Worm (Caenorhabditis elegans) whole organism, late embryonic: Measurements from ENCODE around the gene T25G12.13.

Source experiments
- C38D4.7 ChIP-seq: fragments of 200-800 bp; sonication (Bioruptor generic); optimal IDR thresholded peaks from 2 replicates; lab custom pipeline; 2018; ENCODE audit warnings: mild to moderate bottlenecking, missing genetic modification characterization, moderate library complexity, missing compliant biosample characterization
- F13H6.1 ChIP-seq: sonication (generic microtip); optimal IDR thresholded peaks from 2 replicates; lab custom pipeline; 2016; ENCODE audit warnings: missing genetic modification characterization, missing compliant biosample characterization
- T23F11.4 ChIP-seq: fragments of 200-800 bp; sonication (Bioruptor generic); optimal IDR thresholded peaks from 2 replicates; lab custom pipeline; 2018; ENCODE audit warnings: mild to moderate bottlenecking, missing genetic modification characterization, missing compliant biosample characterization
- Y22D7AL.16 ChIP-seq: sonication (generic microtip); optimal IDR thresholded peaks from 2 replicates; lab custom pipeline; 2016; ENCODE audit warnings: missing genetic modification characterization, missing compliant biosample characterization
- ceh-19 ChIP-seq: fragments of 200-800 bp; sonication (Bioruptor generic); optimal IDR thresholded peaks from 2 replicates; lab custom pipeline; 2018; ENCODE audit warnings: mild to moderate bottlenecking, missing genetic modification characterization, missing compliant biosample characterization
- ceh-2 ChIP-seq: sonication (generic microtip); optimal IDR thresholded peaks from 2 replicates; lab custom pipeline; 2016; ENCODE audit warnings: missing genotype, missing genetic modification characterization, missing compliant biosample characterization
- ceh-22 ChIP-seq: sonication (generic microtip); optimal IDR thresholded peaks from 2 replicates; lab custom pipeline; 2017; ENCODE audit warnings: missing biosample characterization, missing genetic modification characterization
- ceh-48 ChIP-seq: sonication (generic microtip); optimal IDR thresholded peaks from 2 replicates; lab custom pipeline; 2016; ENCODE audit warnings: missing genetic modification characterization, inconsistent platforms, missing compliant biosample characterization
- che-1 ChIP-seq: sonication (generic microtip); optimal IDR thresholded peaks from 2 replicates; lab custom pipeline; 2016; ENCODE audit warnings: mild to moderate bottlenecking, missing genetic modification characterization, missing compliant biosample characterization
- dve-1 ChIP-seq: sonication (generic microtip); optimal IDR thresholded peaks from 2 replicates; lab custom pipeline; 2017; ENCODE audit warnings: antibody characterized with exemption, mild to moderate bottlenecking, missing genetic modification characterization, missing compliant biosample characterization
- elt-2 ChIP-seq: sonication (generic microtip); optimal IDR thresholded peaks from 2 replicates; lab custom pipeline; 2016; ENCODE audit warnings: missing genetic modification reagents, missing genetic modification characterization, missing compliant biosample characterization
- elt-4 ChIP-seq: sonication (generic microtip); optimal IDR thresholded peaks from 2 replicates; lab custom pipeline; 2016; ENCODE audit warnings: missing genetic modification characterization, missing compliant biosample characterization
- gmeb-2 ChIP-seq: sonication (generic microtip); optimal IDR thresholded peaks from 2 replicates; lab custom pipeline; 2016; ENCODE audit warnings: missing genetic modification characterization, inconsistent platforms, missing compliant biosample characterization
- mec-3 ChIP-seq: sonication (generic microtip); optimal IDR thresholded peaks from 2 replicates; lab custom pipeline; 2016; ENCODE audit warnings: borderline replicate concordance, missing genetic modification characterization, missing compliant biosample characterization
- nhr-232 ChIP-seq: sonication (generic microtip); optimal IDR thresholded peaks from 2 replicates; lab custom pipeline; 2016; ENCODE audit warnings: missing genetic modification characterization, missing compliant biosample characterization
- npax-4 ChIP-seq: sonication (generic microtip); optimal IDR thresholded peaks from 2 replicates; lab custom pipeline; 2016; ENCODE audit warnings: missing genetic modification characterization, missing compliant biosample characterization
- pag-3 ChIP-seq: sonication (generic microtip); optimal IDR thresholded peaks from 2 replicates; lab custom pipeline; 2016; ENCODE audit warnings: missing compliant biosample characterization, missing genetic modification characterization, borderline replicate concordance
- pat-9 ChIP-seq: fragments of 200-800 bp; sonication (Bioruptor generic); optimal IDR thresholded peaks from 2 replicates; lab custom pipeline; 2018; ENCODE audit warnings: mild to moderate bottlenecking, missing genetic modification characterization, moderate library complexity, missing compliant biosample characterization
- pax-1 ChIP-seq: fragments of 150-350 bp; optimal IDR thresholded peaks from 2 replicates; lab custom pipeline; 2014; ENCODE audit warnings: missing biosample characterization, missing genetic modification characterization
- pros-1 ChIP-seq: fragments of 150-350 bp; optimal IDR thresholded peaks from 2 replicates; lab custom pipeline; 2014; ENCODE audit warnings: missing biosample characterization, missing genetic modification reagents, missing genetic modification characterization
- sox-2 ChIP-seq: fragments of 200-800 bp; sonication (Bioruptor generic); IDR thresholded peaks from 2 replicates; pipeline ENCODE4 v1.3.6; 2022; ENCODE audit warnings: missing genetic modification reagents, missing genetic modification characterization, missing compliant biosample characterization
- sox-4 ChIP-seq: sonication (generic microtip); optimal IDR thresholded peaks from 2 replicates; lab custom pipeline; 2017; ENCODE audit warnings: mild to moderate bottlenecking, missing genetic modification characterization, inconsistent platforms, missing compliant biosample characterization
- tbx-7 ChIP-seq: sonication (generic microtip); optimal IDR thresholded peaks from 2 replicates; lab custom pipeline; 2016; ENCODE audit warnings: missing genotype, missing genetic modification characterization, missing compliant biosample characterization
- unc-3 ChIP-seq, 2 experiments: fragments of 200-800 bp in 1 of 2; sonication (Bioruptor generic) in 1 of 2; sonication (generic microtip) in 1 of 2; conservative IDR thresholded peaks in 1 of 2; optimal IDR thresholded peaks in 1 of 2; 2 replicates each; pipeline versions ENCODE4 v1.3.6 to Lab custom; 2016 to 2022; ENCODE audit warnings: missing compliant biosample characterization in 2 of 2, missing genetic modification characterization in 2 of 2, missing genetic modification reagents in 1 of 2
- unc-42 ChIP-seq: sonication (generic microtip); optimal IDR thresholded peaks from 2 replicates; lab custom pipeline; 2016; ENCODE audit warnings: missing genotype, missing genetic modification characterization, missing compliant biosample characterization
- unc-86 ChIP-seq: sonication (generic microtip); optimal IDR thresholded peaks from 2 replicates; lab custom pipeline; 2016; ENCODE audit warnings: missing genetic modification characterization, missing compliant biosample characterization
- zip-5 ChIP-seq: sonication (generic microtip); optimal IDR thresholded peaks from 2 replicates; lab custom pipeline; 2016; ENCODE audit warnings: missing genetic modification characterization, missing compliant biosample characterization

T25G12.13 gene

DNA sequence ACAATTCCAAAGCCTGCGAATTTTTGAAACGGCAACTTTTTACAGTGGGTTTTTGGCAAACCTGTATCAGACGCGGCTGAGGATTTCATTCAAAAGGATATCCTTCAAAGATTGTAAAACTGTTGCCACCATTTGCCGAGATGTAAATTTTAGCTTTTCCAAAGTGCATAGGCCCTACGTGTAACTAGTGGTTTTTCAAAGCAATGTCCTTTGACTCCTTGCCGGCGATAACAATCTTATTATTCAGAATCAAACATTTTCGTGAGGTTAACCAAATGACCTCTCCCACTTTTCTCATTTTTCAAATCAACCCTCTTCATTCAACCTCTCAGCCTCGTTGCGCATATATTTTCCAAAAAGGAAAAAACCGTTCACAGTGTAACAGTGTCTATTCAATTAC is 11.8 kb upstream of the T25G12.13 start, which contains the start of gene T25G12.3:
Gene T25G12.3 (plus strand): TSS at position 301 of the 400 bp plus-strand sequence.
- TF ChIP-seq T23F11.4 (GFP tag; lab: Kevin White, UChicago) = no peak
- TF ChIP-seq F13H6.1 (tag; lab: Kevin White, UChicago) = no peak
- no peak for TF ChIP-seq tbx-7 (tag; lab: Kevin White, UChicago)
- no peak for TF ChIP-seq gmeb-2
- TF ChIP-seq pat-9 (tag; lab: Kevin White, UChicago) = no peak
- no peak for TF ChIP-seq unc-3 (GFP tag; conservative IDR thresholded peaks at IDR 0.05; lab: Robert Waterston, UW)
- TF ChIP-seq unc-3 (tag; optimal IDR thresholded peaks at IDR 0.05; lab: Kevin White, UChicago) = no peak
- no peak for TF ChIP-seq ceh-48 (tag; lab: Kevin White, UChicago)
- no peak for TF ChIP-seq sox-4
- no peak for TF ChIP-seq unc-42
- TF ChIP-seq elt-4 (tag; lab: Kevin White, UChicago) = no peak
- TF ChIP-seq ceh-22 (tag; lab: Kevin White, UChicago) = no peak
- no peak for TF ChIP-seq dve-1 (tag; lab: Kevin White, UChicago)
- TF ChIP-seq mec-3 = no peak
- no peak for TF ChIP-seq nhr-232 (tag; lab: Kevin White, UChicago)

DNA sequence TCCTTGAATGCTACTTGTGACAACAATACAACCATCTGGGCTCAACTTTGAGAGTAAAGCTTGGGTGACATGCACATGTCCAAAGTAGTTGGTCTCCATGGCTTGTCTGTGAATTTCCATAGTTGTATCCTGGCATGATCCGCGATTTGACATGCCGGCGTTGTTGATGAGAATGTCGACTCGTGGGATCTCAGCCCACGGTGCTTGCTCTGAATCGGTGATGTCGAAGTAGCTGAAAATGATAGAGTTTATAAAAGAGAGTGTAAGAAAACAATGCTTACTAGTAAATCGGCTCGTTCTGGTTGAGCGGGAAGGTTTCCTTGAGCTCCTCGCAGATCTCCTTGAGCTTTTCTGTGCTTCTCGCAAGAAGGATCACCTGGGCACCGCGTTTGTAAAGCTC is 8.2 kb upstream of the T25G12.13 start:
- TF ChIP-seq unc-86 (tag; lab: Kevin White, UChicago) = no peak

DNA sequence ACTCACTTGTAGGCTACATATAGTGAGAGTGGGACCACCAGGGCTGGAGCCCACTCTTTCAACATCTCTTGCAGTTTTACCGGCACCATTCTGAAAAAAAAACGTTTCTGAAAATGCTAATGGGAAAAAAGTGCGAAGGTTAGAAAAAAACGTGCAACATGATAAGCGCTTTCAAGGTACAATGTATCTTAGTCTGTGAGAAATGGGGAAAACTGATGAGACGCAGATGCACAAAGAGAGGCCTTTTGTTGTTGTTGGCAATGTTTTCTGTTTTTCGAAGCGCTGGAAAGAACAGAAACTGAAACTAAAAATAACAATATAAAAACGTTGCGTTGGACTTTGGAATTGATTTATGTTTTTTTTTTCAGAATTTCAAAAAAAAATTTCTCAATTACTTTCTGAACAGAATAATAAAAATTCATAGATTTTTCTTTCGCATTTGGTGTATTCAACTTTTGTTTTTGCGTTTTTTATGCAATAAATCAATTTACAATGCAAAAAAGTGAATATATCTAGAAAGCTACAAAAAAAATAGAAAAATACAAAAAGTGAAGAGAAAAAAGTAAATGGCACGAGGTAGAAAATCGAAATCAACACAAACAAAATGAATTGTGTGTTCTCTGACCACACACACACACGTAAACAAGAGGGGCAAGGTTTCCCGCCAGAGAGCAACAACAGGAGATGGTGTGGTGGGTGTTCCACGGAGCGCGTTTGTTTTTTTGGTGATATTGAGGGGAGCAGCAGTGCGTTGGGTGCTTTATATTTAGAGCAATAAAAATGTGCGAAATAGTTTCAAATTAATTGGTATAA is 7.2 kb upstream of the T25G12.13 start, which contains the start of gene dhs-30:
Gene dhs-30 (minus strand): TSS at position 90 of the 813 bp plus-strand sequence.
- TF ChIP-seq nhr-232 (tag; lab: Kevin White, UChicago) = no peak
- TF ChIP-seq C38D4.7 (GFP tag; lab: Kevin White, UChicago) = no peak
- no peak for TF ChIP-seq zip-5 (tag; lab: Kevin White, UChicago)
- no peak for TF ChIP-seq dve-1 (tag; lab: Kevin White, UChicago)
- TF ChIP-seq pros-1 (tag; lab: Kevin White, UChicago) = no peak
- TF ChIP-seq unc-3 (GFP tag; conservative IDR thresholded peaks at IDR 0.05; lab: Robert Waterston, UW) = no peak
- TF ChIP-seq unc-3 (tag; optimal IDR thresholded peaks at IDR 0.05; lab: Kevin White, UChicago) = no peak
- TF ChIP-seq Y22D7AL.16 (tag; lab: Kevin White, UChicago) = no peak
- TF ChIP-seq che-1 (tag; lab: Kevin White, UChicago) = no peak
- TF ChIP-seq sox-4 = no peak
- TF ChIP-seq ceh-19 (GFP tag; lab: Kevin White, UChicago) = no peak
- TF ChIP-seq pax-1 (tag; lab: Kevin White, UChicago) = no peak
- no peak for TF ChIP-seq ceh-2 (tag; lab: Kevin White, UChicago)
- no peak for TF ChIP-seq elt-4 (tag; lab: Kevin White, UChicago)
- TF ChIP-seq ceh-48 (tag; lab: Kevin White, UChicago) = no peak
- no peak for TF ChIP-seq elt-2 (tag; lab: Kevin White, UChicago)
- TF ChIP-seq sox-2 = no peak
- TF ChIP-seq gmeb-2 = no peak

DNA sequence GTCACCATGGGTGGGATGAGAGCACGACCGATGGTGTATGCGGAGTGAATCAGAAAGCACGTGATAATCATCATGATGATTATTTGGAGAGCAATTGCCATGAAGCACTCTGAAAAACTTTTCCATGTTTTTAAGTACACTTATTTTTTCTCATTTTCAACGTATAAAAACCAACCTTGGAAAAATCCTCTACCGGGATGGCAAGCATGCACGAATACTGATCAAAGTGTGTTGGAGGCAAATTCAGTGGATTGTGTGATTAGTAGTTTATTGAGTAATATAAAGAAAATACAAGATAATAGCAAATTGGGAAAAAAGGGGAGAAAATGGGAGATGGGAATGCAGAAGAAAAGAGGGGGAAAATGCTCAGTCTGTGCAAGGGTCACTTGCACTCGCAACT is 5.7 kb upstream of the T25G12.13 start, which contains the start of gene T25G12.11:
Gene T25G12.11 (minus strand): TSS at position 101 of the 400 bp plus-strand sequence.
- TF ChIP-seq npax-4 (tag; lab: Kevin White, UChicago) (no peak), pax-1 (tag; lab: Kevin White, UChicago) (no peak), ceh-19 (GFP tag; lab: Kevin White, UChicago) (no peak)

ce11 chrX:17247260-17247659 is 4.1 kb downstream of the T25G12.13 start:
- no peak for TF ChIP-seq pag-3 (tag; lab: Kevin White, UChicago)
- peak; percentile 60 for TF ChIP-seq elt-2 (tag; lab: Kevin White, UChicago)

DNA sequence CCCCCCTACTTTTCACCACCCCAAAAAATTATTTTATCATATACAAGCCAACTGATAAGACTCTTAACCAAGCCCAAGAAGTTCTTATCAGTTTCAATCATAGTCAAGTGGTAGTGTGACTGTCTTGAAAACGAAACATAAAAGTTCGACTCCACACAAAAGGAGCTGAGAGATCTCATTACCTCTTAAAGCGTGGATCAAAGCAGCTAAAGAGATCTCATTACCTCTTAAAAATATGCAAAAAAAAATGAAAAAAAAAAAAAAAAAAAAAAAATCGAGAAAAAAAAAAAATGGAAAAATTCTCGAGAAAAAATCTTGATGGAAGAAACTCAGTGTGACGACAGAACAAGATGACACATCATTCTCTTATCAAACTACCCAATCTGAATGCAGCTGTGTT is 12.6 kb downstream of the T25G12.13 start:
- TF ChIP-seq elt-2 (tag; lab: Kevin White, UChicago) = peak; percentile 21
